Worm (Caenorhabditis elegans): ENCODE data around the gene Y15E3A.3.

ce11 chrX:15276241-15276640 lies 49.4 kb downstream of the Y15E3A.3 start:
- TF ChIP-seq unc-62 (GFP tag; optimal IDR thresholded peaks at IDR 0.05) (no peak), blmp-1 (tag; optimal IDR thresholded peaks at IDR 0.05) (no peak), lsy-2 (tag; optimal IDR thresholded peaks at IDR 0.05) (no peak), flh-1 (GFP tag; optimal IDR thresholded peaks at IDR 0.05) (no peak), sptf-1 (tag; optimal IDR thresholded peaks at IDR 0.05) (no peak), pha-4 (tag; optimal IDR thresholded peaks at IDR 0.05) (no peak), elt-1 (tag; optimal IDR thresholded peaks at IDR 0.05; ENCODE audit: borderline replicate concordance, insufficient read depth) (no peak), lin-13 (tag; optimal IDR thresholded peaks at IDR 0.05) (no peak), nhr-28 (tag; optimal IDR thresholded peaks at IDR 0.05) (no peak), elt-3 (tag; optimal IDR thresholded peaks at IDR 0.05) (no peak)

All from whole organism, mixed stage, embryonic.